Fruit fly (Drosophila melanogaster) whole organism, embryonic: ENCODE results near the gene CG14797.

Experiments used
- ATbp ChIP-seq: fragments of 200-800 bp; sonication (Bioruptor generic); optimal IDR thresholded peaks from 2 replicates; lab custom pipeline; 2017; ENCODE audit warnings: missing biosample characterization, mild to moderate bottlenecking, missing genetic modification characterization, missing genetic modification reagents
- B-H1 ChIP-seq: fragments of 200-800 bp; sonication (Bioruptor generic); IDR thresholded peaks from 3 replicates; pipeline ENCODE4 v1.3.6; 2022; ENCODE audit warnings: missing biosample characterization, missing genetic modification characterization
- usp ChIP-seq: fragments of >200 bp; optimal IDR thresholded peaks from 2 replicates; lab custom pipeline; 2017; ENCODE audit warnings: missing biosample characterization, missing genetic modification characterization

- TF ChIP-seq ATbp (GFP tag; lab: Kevin White, UChicago) (no peak), usp (GFP tag; lab: Kevin White, UChicago) (no peak), B-H1 (GFP tag; lab: Robert Waterston, UW) (no peak)
These were observed 12.7 kb upstream of the CG14797 start, which contains the start of gene Mur2B for dm6 chrX:1668688-1669087.
